Fruit fly (Drosophila melanogaster) S2 (cell line): ENCODE data around the gene tomboy20.

Source experiments
- CG8478 ChIP-seq: fragments of >200 bp; optimal IDR thresholded peaks from 2 replicates; lab custom pipeline; 2018
- CTCF ChIP-seq, 2 experiments: fragments of >200 bp; optimal IDR thresholded peaks; 2 replicates each; lab custom pipeline; 2018

Gene tomboy20

dm6 chr3R:10747650-10748049 is 11.9 kb upstream of the tomboy20 start:
- TF ChIP-seq CG8478 (lab: Kevin White, UChicago) (no peak), CTCF (optimal IDR thresholded peaks at IDR 0.05; lab: Kevin White, UChicago) (no peak)

dm6 chr3R:10726714-10727113 is 9.0 kb downstream of the tomboy20 start:
- TF ChIP-seq CG8478 (lab: Kevin White, UChicago) (no peak), CTCF (optimal IDR thresholded peaks at IDR 0.05; lab: Kevin White, UChicago) (no peak)

dm6 chr3R:10714498-10714897 is 21.3 kb downstream of the tomboy20 start, which contains the start of gene CG4073:
Gene CG4073, plus strand, starts transcription at chr3R:10714798.
- TF ChIP-seq CG8478 (lab: Kevin White, UChicago) (no peak), CTCF (optimal IDR thresholded peaks at IDR 0.05; lab: Kevin White, UChicago) (no peak)

- TF ChIP-seq CTCF (optimal IDR thresholded peaks at IDR 0.05; lab: Kevin White, UChicago) (no peak), CG8478 (lab: Kevin White, UChicago) (no peak)
Measured at dm6 chr3R:10711148-10711547, 24.6 kb downstream of the tomboy20 start, which contains the start of gene CG14689. Gene CG14689, minus strand, starts transcription at chr3R:10711248.

dm6 chr3R:10709264-10709663 is 26.5 kb downstream of the tomboy20 start, which contains the start of gene CG31373:
Gene CG31373, minus strand, starts transcription at chr3R:10709364.
- TF ChIP-seq CG8478 (lab: Kevin White, UChicago) (no peak), CTCF (optimal IDR thresholded peaks at IDR 0.05; lab: Kevin White, UChicago) (no peak)

dm6 chr3R:10708169-10708568 is 27.6 kb downstream of the tomboy20 start, which contains the start of gene CG31278:
Gene CG31278, minus strand, starts transcription at chr3R:10708340.
- TF ChIP-seq CTCF (optimal IDR thresholded peaks at IDR 0.05; lab: Kevin White, UChicago), result no peak
- no peak for TF ChIP-seq CG8478 (lab: Kevin White, UChicago)

- no peak for TF ChIP-seq CG8478 (lab: Kevin White, UChicago)
- TF ChIP-seq CTCF (optimal IDR thresholded peaks at IDR 0.05; lab: Kevin White, UChicago), result no peak
Measured at dm6 chr3R:10706763-10707162, 29.0 kb downstream of the tomboy20 start, which contains the start of the genes CG31467 and CG14684. Gene CG31467, minus strand, starts transcription at chr3R:10706863. Gene CG14684, plus strand, starts transcription at chr3R:10706974.

- TF ChIP-seq CG8478 (lab: Kevin White, UChicago) (no peak), CTCF (optimal IDR thresholded peaks at IDR 0.05; lab: Kevin White, UChicago) (no peak)
Measured at dm6 chr3R:10704975-10705374, 30.8 kb downstream of the tomboy20 start, which contains the start of gene CG31391. Gene CG31391, minus strand, starts transcription at chr3R:10705075.

dm6 chr3R:10700638-10701037 is 35.1 kb downstream of the tomboy20 start:
- no peak for TF ChIP-seq CG8478 (lab: Kevin White, UChicago)

- TF ChIP-seq CTCF (optimal IDR thresholded peaks at IDR 0.05; lab: Kevin White, UChicago), result no peak
- no peak for TF ChIP-seq CG8478 (lab: Kevin White, UChicago)
Measured at dm6 chr3R:10699020-10699951, 36.5 kb downstream of the tomboy20 start.

dm6 chr3R:10696371-10696777 is 39.4 kb downstream of the tomboy20 start, which contains the start of the genes pug, CG14683 and CG46459:
Gene pug, plus strand, starts transcription at chr3R:10696534.
Gene CG14683, plus strand, starts transcription at chr3R:10696647.
Gene CG46459, plus strand, starts transcription at chr3R:10696647.
- TF ChIP-seq CG8478 (lab: Kevin White, UChicago), result no peak
- TF ChIP-seq CTCF (optimal IDR thresholded peaks at IDR 0.05; lab: Kevin White, UChicago), result no peak

dm6 chr3R:10688835-10689234 is 46.9 kb downstream of the tomboy20 start:
- TF ChIP-seq CG8478 (lab: Kevin White, UChicago) (no peak), CTCF (optimal IDR thresholded peaks at IDR 0.05; lab: Kevin White, UChicago) (no peak)

dm6 chr3R:10688160-10688559 is 47.6 kb downstream of the tomboy20 start:
- TF ChIP-seq CG8478 (lab: Kevin White, UChicago) (no peak), CTCF (optimal IDR thresholded peaks at IDR 0.05; lab: Kevin White, UChicago) (no peak)

- no peak for TF ChIP-seq CG8478 (lab: Kevin White, UChicago)
- TF ChIP-seq CTCF (optimal IDR thresholded peaks at IDR 0.05; lab: Kevin White, UChicago), result no peak
Measured at dm6 chr3R:10687312-10687711, 48.4 kb downstream of the tomboy20 start.
